Fruit fly (Drosophila melanogaster): ENCODE measurements around the gene bves.

bves gene

dm6 chrX:21035208-21035937 lies 18.4 kb upstream of the bves start, which contains the start of gene Ntf-2 (continued):
- TF ChIP-seq CG4617 (GFP tag; optimal IDR thresholded peaks at IDR 0.05; ENCODE audit: borderline replicate concordance) (peak; percentile 30), Hr39 (optimal IDR thresholded peaks at IDR 0.05) (no peak), vvl (GFP tag; IDR thresholded peaks at IDR 0.05) (0 out of 2 replicates have a peak, but pooled peaks have one; percentile 24), NFAT (GFP tag; IDR thresholded peaks at IDR 0.05) (peak; percentile 56; the same call in 1 of the 2 replicates), CG9932 (GFP tag; IDR thresholded peaks at IDR 0.05) (peak; percentile 80), Sry-δ (GFP tag; optimal IDR thresholded peaks at IDR 0.05) (peak; percentile 94), Hsf (GFP tag; optimal IDR thresholded peaks at IDR 0.05) (peak; percentile 37), CG11456 (GFP tag; IDR thresholded peaks at IDR 0.05) (0 out of 3 replicates have a peak, but pooled peaks have one; percentile 41), Bdp1 (GFP tag; optimal IDR thresholded peaks at IDR 0.05) (no peak), ase (GFP tag; IDR thresholded peaks at IDR 0.05) (no peak), CG15514 (GFP tag; optimal IDR thresholded peaks at IDR 0.05) (peak; percentile 51), fd102C (GFP tag; optimal IDR thresholded peaks at IDR 0.05) (no peak), pum (GFP tag; optimal IDR thresholded peaks at IDR 0.05) (no peak), emc (GFP tag; optimal IDR thresholded peaks at IDR 0.05) (no peak), CG13123 (GFP tag; optimal IDR thresholded peaks at IDR 0.05) (no peak), gcm2 (GFP tag; optimal IDR thresholded peaks at IDR 0.05) (no peak), h (optimal IDR thresholded peaks at IDR 0.05) (no peak), peb (GFP tag; IDR thresholded peaks at IDR 0.05) (no peak), CG1603 (tag; optimal IDR thresholded peaks at IDR 0.05) (peak; percentile 60), CG6791 (GFP tag; IDR thresholded peaks at IDR 0.05; ENCODE audit: partially characterized antibody) (peak; percentile 89), CG2120 (GFP tag; optimal IDR thresholded peaks at IDR 0.05) (peak; percentile 22), dimm (GFP tag; IDR thresholded peaks at IDR 0.05) (no peak), sc (optimal IDR thresholded peaks at IDR 0.05) (no peak), sc (GFP tag; optimal IDR thresholded peaks at IDR 0.05) (no peak), ham (GFP tag; IDR thresholded peaks at IDR 0.05) (no peak), CG3838 (GFP tag; optimal IDR thresholded peaks at IDR 0.05) (no peak), Rx (GFP tag; IDR thresholded peaks at IDR 0.05) (no peak), chif (GFP tag; optimal IDR thresholded peaks at IDR 0.05) (no peak), CG12942 (GFP tag; optimal IDR thresholded peaks at IDR 0.05) (no peak), lola (GFP tag; optimal IDR thresholded peaks at IDR 0.05) (no peak), CG30431 (GFP tag; optimal IDR thresholded peaks at IDR 0.05) (no peak), CHES-1-like (GFP tag; optimal IDR thresholded peaks at IDR 0.05) (peak; percentile 9), corto (GFP tag; optimal IDR thresholded peaks at IDR 0.05) (no peak), cato (GFP tag; optimal IDR thresholded peaks at IDR 0.05; ENCODE audit: borderline replicate concordance) (no peak), scrt (GFP tag; optimal IDR thresholded peaks at IDR 0.05) (no peak), tll (GFP tag; optimal IDR thresholded peaks at IDR 0.05) (no peak), wdn (GFP tag; IDR thresholded peaks at IDR 0.05) (0 out of 2 replicates have a peak, but pooled peaks have one; percentile 5), sima (GFP tag; optimal IDR thresholded peaks at IDR 0.05) (no peak), pnt (GFP tag; optimal IDR thresholded peaks at IDR 0.05) (no peak), wek (GFP tag; optimal IDR thresholded peaks at IDR 0.05) (no peak), vnd (GFP tag; IDR thresholded peaks at IDR 0.05; ENCODE audit: partially characterized antibody) (peak; percentile 76), ERR (GFP tag; optimal IDR thresholded peaks at IDR 0.05) (no peak), ash1 (GFP tag; optimal IDR thresholded peaks at IDR 0.05) (no peak), zen2 (GFP tag; IDR thresholded peaks at IDR 0.05; ENCODE audit: partially characterized antibody) (peak; percentile 76; the same call in 2 of the 3 replicates), Dp (GFP tag; optimal IDR thresholded peaks at IDR 0.05) (peak; percentile 53), CG9437 (GFP tag; optimal IDR thresholded peaks at IDR 0.05) (no peak), hb (GFP tag; IDR thresholded peaks at IDR 0.05; ENCODE audit: partially characterized antibody) (peak; percentile 83), Neu2 (GFP tag; optimal IDR thresholded peaks at IDR 0.05; ENCODE audit: borderline replicate concordance) (no peak), Blimp-1 (GFP tag; optimal IDR thresholded peaks at IDR 0.05) (no peak), CG6175 (GFP tag; IDR thresholded peaks at IDR 0.05) (no peak)

All from whole organism, embryonic.